Fruit fly (Drosophila melanogaster) whole organism, embryonic: ENCODE measurements around the gene CG7991.

Source experiments
- Atf6 ChIP-seq: fragments of 200-800 bp; sonication (Bioruptor generic); IDR thresholded peaks from 2 replicates; pipeline ENCODE4 v1.3.6; 2022; ENCODE audit warnings: missing biosample characterization, missing genetic modification characterization
- Bteb2 ChIP-seq: fragments of 200-800 bp; sonication (Bioruptor generic); optimal IDR thresholded peaks from 2 replicates; lab custom pipeline; 2016; ENCODE audit warnings: missing biosample characterization, missing genetic modification characterization
- CG10267 ChIP-seq: fragments of 200-800 bp; sonication (Bioruptor generic); optimal IDR thresholded peaks from 2 replicates; lab custom pipeline; 2018; ENCODE audit warnings: missing biosample characterization, mild to moderate bottlenecking, missing genetic modification characterization, moderate library complexity
- CG10431 ChIP-seq: fragments of 200-800 bp; sonication (Bioruptor generic); optimal IDR thresholded peaks from 3 replicates; lab custom pipeline; 2018; ENCODE audit warnings: missing biosample characterization, mild to moderate bottlenecking, missing genetic modification characterization
- CG11504 ChIP-seq: fragments of 200-800 bp; sonication (Bioruptor generic); optimal IDR thresholded peaks from 3 replicates; lab custom pipeline; 2019; ENCODE audit warnings: missing biosample characterization, mild to moderate bottlenecking, missing genetic modification characterization, moderate library complexity
- CG12769 ChIP-seq: fragments of 200-800 bp; sonication (Bioruptor generic); optimal IDR thresholded peaks from 2 replicates; lab custom pipeline; 2019; ENCODE audit warnings: missing biosample characterization, mild to moderate bottlenecking, missing genetic modification characterization, moderate library complexity
- CG1647 ChIP-seq: fragments of 200-800 bp; sonication (Bioruptor generic); optimal IDR thresholded peaks from 3 replicates; lab custom pipeline; 2016; ENCODE audit warnings: missing biosample characterization, missing genetic modification characterization
- CG17612 ChIP-seq: fragments of 200-800 bp; sonication (Bioruptor generic); IDR thresholded peaks from 2 replicates; pipeline ENCODE4 v1.3.6; 2022; ENCODE audit warnings: missing biosample characterization, missing genetic modification characterization
- CG30403 ChIP-seq: fragments of 200-800 bp; sonication (Bioruptor generic); optimal IDR thresholded peaks from 3 replicates; lab custom pipeline; 2016; ENCODE audit warnings: missing biosample characterization, missing genetic modification characterization
- CG33557 ChIP-seq: fragments of 200-800 bp; sonication (Bioruptor generic); optimal IDR thresholded peaks from 2 replicates; lab custom pipeline; 2019; ENCODE audit warnings: missing biosample characterization, mild to moderate bottlenecking, missing genetic modification characterization, moderate library complexity
- CG4707 ChIP-seq: fragments of 200-800 bp; sonication (Bioruptor generic); optimal IDR thresholded peaks from 2 replicates; lab custom pipeline; 2018; ENCODE audit warnings: missing biosample characterization, mild to moderate bottlenecking, missing genetic modification characterization, moderate library complexity
- CG6854 ChIP-seq: fragments of 200-800 bp; sonication (Bioruptor generic); optimal IDR thresholded peaks from 3 replicates; lab custom pipeline; 2017; ENCODE audit warnings: missing biosample characterization, mild to moderate bottlenecking, missing genetic modification characterization
- CG7928 ChIP-seq: fragments of 200-800 bp; sonication (Bioruptor generic); optimal IDR thresholded peaks from 2 replicates; lab custom pipeline; 2017; ENCODE audit warnings: missing biosample characterization, mild to moderate bottlenecking, missing genetic modification characterization
- CG8281 ChIP-seq: fragments of 200-800 bp; sonication (Bioruptor generic); optimal IDR thresholded peaks from 2 replicates; lab custom pipeline; 2018; ENCODE audit warnings: missing biosample characterization, mild to moderate bottlenecking, missing genetic modification characterization, moderate library complexity
- Dp ChIP-seq: fragments of 200-800 bp; sonication (Bioruptor generic); optimal IDR thresholded peaks from 2 replicates; lab custom pipeline; 2018; ENCODE audit warnings: missing biosample characterization, mild to moderate bottlenecking, missing genetic modification characterization, moderate library complexity
- Hey ChIP-seq: fragments of 200-800 bp; sonication (Bioruptor generic); optimal IDR thresholded peaks from 3 replicates; lab custom pipeline; 2018; ENCODE audit warnings: missing biosample characterization, mild to moderate bottlenecking, missing genetic modification characterization
- Hr78 ChIP-seq, 2 experiments: fragments of 200-800 bp in 1 of 2; fragments of >200 bp in 1 of 2; sonication (Bioruptor generic) in 1 of 2; optimal IDR thresholded peaks; 2 replicates each; lab custom pipeline; 2017 to 2019; ENCODE audit warnings: missing biosample characterization in 2 of 2, missing genetic modification characterization in 2 of 2, mild to moderate bottlenecking in 1 of 2, moderate library complexity in 1 of 2
- Lim3 ChIP-seq: fragments of 200-800 bp; sonication (Bioruptor generic); IDR thresholded peaks from 2 replicates; pipeline ENCODE4 v1.3.6; 2022; ENCODE audit warnings: missing biosample characterization, missing genetic modification characterization
- Mes4 ChIP-seq: fragments of 200-800 bp; sonication (Bioruptor generic); optimal IDR thresholded peaks from 2 replicates; lab custom pipeline; 2016; ENCODE audit warnings: missing biosample characterization, missing genetic modification characterization
- NfI ChIP-seq: fragments of 200-800 bp; sonication (Bioruptor generic); optimal IDR thresholded peaks from 3 replicates; lab custom pipeline; 2018; ENCODE audit warnings: missing biosample characterization, mild to moderate bottlenecking, missing genetic modification characterization, moderate library complexity
- Pdp1 ChIP-seq, 2 experiments: fragments of 200-800 bp; sonication (Bioruptor generic); optimal IDR thresholded peaks; 3 replicates each; lab custom pipeline; 2016; ENCODE audit warnings: missing biosample characterization in 2 of 2, missing genetic modification characterization in 2 of 2, mild to moderate bottlenecking in 1 of 2, moderate library complexity in 1 of 2
- Ptx1 ChIP-seq: fragments of 200-800 bp; sonication (Bioruptor generic); IDR thresholded peaks from 2 replicates; pipeline ENCODE4 v1.3.6; 2022; ENCODE audit warnings: missing biosample characterization, missing genetic modification characterization
- Rfx ChIP-seq: fragments of 200-800 bp; sonication (Bioruptor generic); IDR thresholded peaks from 2 replicates; pipeline ENCODE4 v1.3.6; 2022; ENCODE audit warnings: missing biosample characterization, missing genetic modification characterization
- Trl ChIP-seq, 3 experiments: fragments of >200 bp in 2 of 3; fragments of 200-800 bp in 1 of 3; sonication (Bioruptor generic) in 1 of 3; optimal IDR thresholded peaks; 2 replicates in 1 of 3; 3 replicates in 2 of 3; lab custom pipeline; 2016 to 2017; ENCODE audit warnings: missing biosample characterization in 1 of 3, missing genetic modification characterization in 1 of 3
- ase ChIP-seq: fragments of 200-800 bp; sonication (Bioruptor generic); IDR thresholded peaks from 3 replicates; pipeline ENCODE4 v1.3.6; 2022; ENCODE audit warnings: missing biosample characterization, missing genetic modification characterization
- bab2 ChIP-seq: fragments of 200-800 bp; sonication (Bioruptor generic); optimal IDR thresholded peaks from 2 replicates; lab custom pipeline; 2016; ENCODE audit warnings: missing biosample characterization, missing genetic modification characterization
- cwo ChIP-seq: fragments of 200-800 bp; sonication (Bioruptor generic); optimal IDR thresholded peaks from 3 replicates; lab custom pipeline; 2017; ENCODE audit warnings: missing biosample characterization, missing genetic modification characterization, mild to moderate bottlenecking, moderate library complexity, missing genetic modification reagents
- emc ChIP-seq: fragments of 200-800 bp; sonication (Bioruptor generic); optimal IDR thresholded peaks from 2 replicates; lab custom pipeline; 2016; ENCODE audit warnings: missing biosample characterization, missing genetic modification characterization
- ems ChIP-seq: fragments of 200-800 bp; sonication (Bioruptor generic); optimal IDR thresholded peaks from 3 replicates; lab custom pipeline; 2016; ENCODE audit warnings: missing biosample characterization, missing genetic modification characterization
- exex ChIP-seq: fragments of 200-800 bp; sonication (Bioruptor generic); optimal IDR thresholded peaks from 4 replicates; lab custom pipeline; 2018; ENCODE audit warnings: missing biosample characterization, mild to moderate bottlenecking, missing genetic modification characterization, moderate library complexity
- fd102C ChIP-seq: fragments of 200-800 bp; sonication (Bioruptor generic); optimal IDR thresholded peaks from 2 replicates; lab custom pipeline; 2018; ENCODE audit warnings: missing biosample characterization, mild to moderate bottlenecking, missing genetic modification characterization, moderate library complexity
- fd96Cb ChIP-seq: fragments of 200-800 bp; sonication (Bioruptor generic); optimal IDR thresholded peaks from 2 replicates; lab custom pipeline; 2018; ENCODE audit warnings: missing biosample characterization, mild to moderate bottlenecking, missing genetic modification characterization, moderate library complexity
- gcm ChIP-seq: fragments of 200-800 bp; sonication (Bioruptor generic); optimal IDR thresholded peaks from 2 replicates; lab custom pipeline; 2019; ENCODE audit warnings: missing biosample characterization, mild to moderate bottlenecking, missing genetic modification characterization, moderate library complexity
- gt ChIP-seq: fragments of 200-800 bp; sonication (Bioruptor generic); IDR thresholded peaks from 2 replicates; pipeline ENCODE4 v1.3.6; 2022; ENCODE audit warnings: missing biosample characterization, missing genetic modification characterization
- insv ChIP-seq, 2 experiments: fragments of 200-800 bp; sonication (Bioruptor generic); optimal IDR thresholded peaks; 3 replicates each; lab custom pipeline; 2016 to 2018; ENCODE audit warnings: missing biosample characterization in 2 of 2, missing genetic modification characterization in 2 of 2
- jigr1 ChIP-seq: fragments of 200-800 bp; sonication (Bioruptor generic); IDR thresholded peaks from 3 replicates; pipeline ENCODE4 v1.3.6; 2022; ENCODE audit warnings: missing biosample characterization, missing genetic modification characterization
- kah ChIP-seq: fragments of 200-800 bp; sonication (Bioruptor generic); optimal IDR thresholded peaks from 2 replicates; lab custom pipeline; 2018; ENCODE audit warnings: missing biosample characterization, mild to moderate bottlenecking, missing genetic modification characterization
- lov ChIP-seq, 2 experiments: fragments of 200-800 bp in 1 of 2; fragments of >200 bp in 1 of 2; sonication (Bioruptor generic) in 1 of 2; IDR thresholded peaks in 1 of 2; optimal IDR thresholded peaks in 1 of 2; 2 replicates in 1 of 2; 3 replicates in 1 of 2; pipeline versions ENCODE4 v1.3.6 to Lab custom; 2017 to 2022; ENCODE audit warnings: missing biosample characterization in 1 of 2, missing genetic modification characterization in 1 of 2
- otp ChIP-seq: fragments of 200-800 bp; sonication (Bioruptor generic); IDR thresholded peaks from 3 replicates; pipeline ENCODE4, ENCODE4 v1.3.6; 2022; ENCODE audit warnings: missing biosample characterization, missing genetic modification characterization
- pb ChIP-seq: fragments of 200-800 bp; sonication (Bioruptor generic); optimal IDR thresholded peaks from 3 replicates; lab custom pipeline; 2016; ENCODE audit warnings: missing biosample characterization, missing genetic modification characterization
- phol ChIP-seq: fragments of 200-800 bp; sonication (Bioruptor generic); optimal IDR thresholded peaks from 3 replicates; lab custom pipeline; 2018; ENCODE audit warnings: missing biosample characterization, mild to moderate bottlenecking, missing genetic modification characterization, moderate library complexity
- pros ChIP-seq: fragments of 200-800 bp; sonication (Bioruptor generic); optimal IDR thresholded peaks from 3 replicates; lab custom pipeline; 2019; ENCODE audit warnings: missing biosample characterization, mild to moderate bottlenecking, missing genetic modification characterization, moderate library complexity
- repo ChIP-seq: fragments of 200-800 bp; sonication (Bioruptor generic); optimal IDR thresholded peaks from 2 replicates; lab custom pipeline; 2016; ENCODE audit warnings: missing biosample characterization, missing genetic modification characterization
- sd ChIP-seq: fragments of 200-800 bp; sonication (Bioruptor generic); optimal IDR thresholded peaks from 3 replicates; lab custom pipeline; 2018; ENCODE audit warnings: missing biosample characterization, mild to moderate bottlenecking, missing genetic modification characterization, moderate library complexity
- sisA ChIP-seq: fragments of 200-800 bp; sonication (Bioruptor generic); IDR thresholded peaks from 2 replicates; pipeline ENCODE4 v1.3.6; 2022; ENCODE audit warnings: missing biosample characterization, missing genetic modification characterization
- sna ChIP-seq: fragments of 200-800 bp; sonication (Bioruptor generic); IDR thresholded peaks from 2 replicates; pipeline ENCODE4 v1.3.6; 2022; ENCODE audit warnings: missing biosample characterization, missing genetic modification characterization; ENCODE audit not compliant: partially characterized antibody
- stc ChIP-seq: fragments of 200-800 bp; sonication (Bioruptor generic); IDR thresholded peaks from 2 replicates; pipeline ENCODE4 v1.3.6; 2022; ENCODE audit warnings: missing biosample characterization, missing genetic modification characterization
- tio ChIP-seq: fragments of 200-800 bp; sonication (Bioruptor generic); optimal IDR thresholded peaks from 2 replicates; lab custom pipeline; 2017; ENCODE audit warnings: missing biosample characterization, missing genetic modification characterization, inconsistent platforms

Gene CG7991

dm6 chr3L:1690727-1691413 is 16.4 kb downstream of the CG7991 start (continued):
- no peak for TF ChIP-seq Rfx (GFP tag; lab: Robert Waterston, UW)
- TF ChIP-seq exex (tag; lab: Kevin White, UChicago): no peak
- TF ChIP-seq sisA (GFP tag; lab: Robert Waterston, UW): peak; percentile 71
- TF ChIP-seq fd96Cb: peak; percentile 49
- TF ChIP-seq NfI: no peak
- no peak for TF ChIP-seq Lim3 (GFP tag; lab: Robert Waterston, UW)
- TF ChIP-seq CG10431 (GFP tag; lab: Kevin White, UChicago): peak; percentile 69
- no peak for TF ChIP-seq sd (tag; lab: Kevin White, UChicago)
- no peak for TF ChIP-seq CG12769
- TF ChIP-seq gcm (GFP tag; lab: Kevin White, UChicago): no peak
- TF ChIP-seq Pdp1 (GFP tag; optimal IDR thresholded peaks at IDR 0.05; lab: Kevin White, UChicago): no peak
- no peak for TF ChIP-seq repo (GFP tag; lab: Kevin White, UChicago)
- no peak for TF ChIP-seq Atf6 (GFP tag; lab: Robert Waterston, UW)
- peak; percentile 69; the same call in 2 of the 3 replicates for TF ChIP-seq otp (GFP tag; lab: Robert Waterston, UW)
- peak; percentile 15; the same call in 1 of the 2 replicates for TF ChIP-seq CG17612 (GFP tag; lab: Robert Waterston, UW)
- no peak for TF ChIP-seq CG8281
- TF ChIP-seq CG7928 (GFP tag; lab: Kevin White, UChicago): no peak
- no peak for TF ChIP-seq Hey (tag; lab: Kevin White, UChicago)
- TF ChIP-seq pros: no peak
- TF ChIP-seq CG30403 (GFP tag; lab: Kevin White, UChicago): peak; percentile 10
- TF ChIP-seq Trl (optimal IDR thresholded peaks at IDR 0.05; lab: Kevin White, UChicago): no peak
- TF ChIP-seq Trl (GFP tag; optimal IDR thresholded peaks at IDR 0.05; lab: Kevin White, UChicago): no peak
- no peak for TF ChIP-seq Hr78 (GFP tag; optimal IDR thresholded peaks at IDR 0.05; lab: Kevin White, UChicago)
- no peak for TF ChIP-seq Dp (GFP tag; lab: Kevin White, UChicago)
- no peak for TF ChIP-seq Mes4 (GFP tag; lab: Kevin White, UChicago)
- peak; percentile 20; the same call in 1 of the 3 replicates for TF ChIP-seq ase (GFP tag; lab: Robert Waterston, UW)
- peak; percentile 27 for TF ChIP-seq CG10267 (tag; lab: Kevin White, UChicago)
- no peak for TF ChIP-seq CG6854 (GFP tag; lab: Kevin White, UChicago)
- TF ChIP-seq emc (GFP tag; lab: Kevin White, UChicago): no peak
- no peak for TF ChIP-seq Bteb2 (GFP tag; lab: Kevin White, UChicago)
- TF ChIP-seq jigr1 (GFP tag; lab: Robert Waterston, UW): no peak
- peak; percentile 29 for TF ChIP-seq Ptx1 (GFP tag; lab: Robert Waterston, UW)
- TF ChIP-seq CG4707 (GFP tag; lab: Kevin White, UChicago): peak; percentile 34
- no peak for TF ChIP-seq insv (GFP tag; optimal IDR thresholded peaks at IDR 0.05; lab: Kevin White, UChicago)
- TF ChIP-seq bab2: peak; percentile 28
- TF ChIP-seq phol (tag; lab: Kevin White, UChicago): peak; percentile 54
- peak; percentile 51 for TF ChIP-seq CG11504 (tag; lab: Kevin White, UChicago)
- no peak for TF ChIP-seq fd102C
- TF ChIP-seq stc (GFP tag; lab: Robert Waterston, UW): no peak
- no peak for TF ChIP-seq kah
- peak; percentile 9 for TF ChIP-seq CG33557 (GFP tag; lab: Kevin White, UChicago)
- peak; percentile 20 for TF ChIP-seq tio (GFP tag; lab: Kevin White, UChicago)
- no peak for TF ChIP-seq sna (GFP tag; lab: Robert Waterston, UW)
- TF ChIP-seq ems (GFP tag; lab: Kevin White, UChicago): no peak
- TF ChIP-seq gt (GFP tag; lab: Robert Waterston, UW): peak; percentile 30; the same call in 1 of the 2 replicates
- TF ChIP-seq CG1647 (GFP tag; lab: Kevin White, UChicago): no peak
- TF ChIP-seq pb (GFP tag; lab: Kevin White, UChicago): no peak
- TF ChIP-seq cwo (GFP tag; lab: Kevin White, UChicago): no peak
- TF ChIP-seq lov (optimal IDR thresholded peaks at IDR 0.05; lab: Kevin White, UChicago): no peak
- no peak for TF ChIP-seq lov (GFP tag; IDR thresholded peaks at IDR 0.05; lab: Robert Waterston, UW)
